Fruit fly (Drosophila melanogaster) whole organism, embryonic: ENCODE measurements around the gene CG44385.

Experiments
- Abd-B ChIP-seq: fragments of 200-800 bp; sonication (Bioruptor generic); optimal IDR thresholded peaks from 2 replicates; lab custom pipeline; 2018; ENCODE audit warnings: missing biosample characterization, mild to moderate bottlenecking, missing genetic modification characterization, moderate library complexity
- CG12236 ChIP-seq: fragments of 200-800 bp; sonication (Bioruptor generic); optimal IDR thresholded peaks from 2 replicates; lab custom pipeline; 2016; ENCODE audit warnings: missing biosample characterization, missing genetic modification characterization
- CG1233 ChIP-seq: fragments of 200-800 bp; sonication (Bioruptor generic); optimal IDR thresholded peaks from 4 replicates; lab custom pipeline; 2018; ENCODE audit warnings: missing biosample characterization, mild to moderate bottlenecking, missing genetic modification characterization
- CG12659 ChIP-seq: fragments of 200-800 bp; sonication (Bioruptor generic); optimal IDR thresholded peaks from 3 replicates; lab custom pipeline; 2017; ENCODE audit warnings: mild to moderate bottlenecking, missing biosample characterization, missing genetic modification reagents, missing genetic modification characterization
- CG14860 ChIP-seq: fragments of 200-800 bp; sonication (Bioruptor generic); IDR thresholded peaks from 3 replicates; pipeline ENCODE4 v1.3.6; 2022; ENCODE audit warnings: missing biosample characterization, missing genetic modification characterization; ENCODE audit not compliant: partially characterized antibody
- CG15479 ChIP-seq: fragments of 200-800 bp; sonication (Bioruptor generic); optimal IDR thresholded peaks from 3 replicates; lab custom pipeline; 2019; ENCODE audit warnings: missing biosample characterization, mild to moderate bottlenecking, missing genetic modification characterization, moderate library complexity
- CG15696 ChIP-seq: fragments of 200-800 bp; sonication (Bioruptor generic); optimal IDR thresholded peaks from 2 replicates; lab custom pipeline; 2019; ENCODE audit warnings: missing biosample characterization, mild to moderate bottlenecking, missing genetic modification characterization, moderate library complexity
- CG17612 ChIP-seq: fragments of 200-800 bp; sonication (Bioruptor generic); IDR thresholded peaks from 2 replicates; pipeline ENCODE4 v1.3.6; 2022; ENCODE audit warnings: missing biosample characterization, missing genetic modification characterization
- CG31365 ChIP-seq: fragments of 200-800 bp; sonication (Bioruptor generic); optimal IDR thresholded peaks from 2 replicates; lab custom pipeline; 2018; ENCODE audit warnings: missing biosample characterization, mild to moderate bottlenecking, missing genetic modification characterization
- CG34224 ChIP-seq: fragments of 200-800 bp; sonication (Bioruptor generic); IDR thresholded peaks from 3 replicates; pipeline ENCODE4 v1.3.6; 2022; ENCODE audit warnings: missing biosample characterization, missing genetic modification characterization; ENCODE audit not compliant: partially characterized antibody
- CG7357 ChIP-seq: fragments of 200-800 bp; sonication (Bioruptor generic); IDR thresholded peaks from 3 replicates; pipeline ENCODE4 v1.3.6; 2022; ENCODE audit warnings: missing biosample characterization, missing genetic modification characterization
- CG8089 ChIP-seq: fragments of 200-800 bp; sonication (Bioruptor generic); optimal IDR thresholded peaks from 3 replicates; lab custom pipeline; 2016; ENCODE audit warnings: missing biosample characterization, missing genetic modification characterization
- CG8359 ChIP-seq: fragments of 200-800 bp; sonication (Bioruptor generic); optimal IDR thresholded peaks from 2 replicates; lab custom pipeline; 2017; ENCODE audit warnings: missing biosample characterization, mild to moderate bottlenecking, missing genetic modification characterization, borderline replicate concordance
- CkIIα-i1 ChIP-seq: fragments of 200-800 bp; sonication (Bioruptor generic); IDR thresholded peaks from 2 replicates; pipeline ENCODE4 v1.3.6; 2022; ENCODE audit warnings: missing biosample characterization, missing genetic modification characterization
- Dbx ChIP-seq: fragments of 200-800 bp; sonication (Bioruptor generic); IDR thresholded peaks from 3 replicates; pipeline ENCODE4 v1.3.6; 2022; ENCODE audit warnings: missing biosample characterization, missing genetic modification characterization
- Dek ChIP-seq: fragments of 200-800 bp; sonication (Bioruptor generic); optimal IDR thresholded peaks from 3 replicates; lab custom pipeline; 2019; ENCODE audit warnings: missing biosample characterization, mild to moderate bottlenecking, missing genetic modification characterization, moderate library complexity
- Dfd ChIP-seq, 2 experiments: fragments of >200 bp; optimal IDR thresholded peaks; 2 replicates each; lab custom pipeline; 2017; ENCODE audit warnings: missing biosample characterization in 2 of 2, missing genetic modification characterization in 2 of 2
- Dref ChIP-seq: fragments of 200-800 bp; sonication (Bioruptor generic); IDR thresholded peaks from 2 replicates; pipeline ENCODE4 v1.3.6; 2022; ENCODE audit warnings: missing biosample characterization, missing genetic modification characterization
- Ets97D ChIP-seq: fragments of 200-800 bp; sonication (Bioruptor generic); optimal IDR thresholded peaks from 3 replicates; lab custom pipeline; 2016; ENCODE audit warnings: missing biosample characterization, missing genetic modification characterization
- Fer2 ChIP-seq: fragments of 200-800 bp; sonication (Bioruptor generic); optimal IDR thresholded peaks from 2 replicates; lab custom pipeline; 2018; ENCODE audit warnings: missing biosample characterization, mild to moderate bottlenecking, missing genetic modification characterization, moderate library complexity
- Gsc ChIP-seq: fragments of 200-800 bp; sonication (Bioruptor generic); IDR thresholded peaks from 2 replicates; pipeline ENCODE4 v1.3.6; 2022; ENCODE audit warnings: missing biosample characterization, missing genetic modification characterization
- HHEX ChIP-seq: fragments of 200-800 bp; sonication (Bioruptor generic); optimal IDR thresholded peaks from 3 replicates; lab custom pipeline; 2017; ENCODE audit warnings: missing biosample characterization, mild to moderate bottlenecking, missing genetic modification characterization, missing genetic modification reagents
- Hey ChIP-seq: fragments of 200-800 bp; sonication (Bioruptor generic); optimal IDR thresholded peaks from 3 replicates; lab custom pipeline; 2018; ENCODE audit warnings: missing biosample characterization, mild to moderate bottlenecking, missing genetic modification characterization
- HmgD ChIP-seq: fragments of 200-800 bp; sonication (Bioruptor generic); optimal IDR thresholded peaks from 3 replicates; lab custom pipeline; 2016; ENCODE audit warnings: missing biosample characterization, missing genetic modification characterization
- Hmr ChIP-seq: fragments of 200-800 bp; sonication (Bioruptor generic); optimal IDR thresholded peaks from 3 replicates; lab custom pipeline; 2017; ENCODE audit warnings: mild to moderate bottlenecking, missing biosample characterization, missing genetic modification reagents, missing genetic modification characterization
- Hmx ChIP-seq: fragments of 200-800 bp; sonication (Bioruptor generic); optimal IDR thresholded peaks from 2 replicates; lab custom pipeline; 2016; ENCODE audit warnings: missing biosample characterization, missing genetic modification characterization
- Lpt ChIP-seq: fragments of >200 bp; optimal IDR thresholded peaks from 2 replicates; lab custom pipeline; 2018; ENCODE audit warnings: missing biosample characterization, missing genetic modification characterization
- NK7.1 ChIP-seq: fragments of 200-800 bp; sonication (Bioruptor generic); optimal IDR thresholded peaks from 3 replicates; lab custom pipeline; 2016; ENCODE audit warnings: missing biosample characterization, missing genetic modification characterization
- Opbp ChIP-seq: fragments of 200-800 bp; sonication (Bioruptor generic); IDR thresholded peaks from 3 replicates; pipeline ENCODE4 v1.3.6; 2022; ENCODE audit warnings: missing biosample characterization, missing genetic modification characterization; ENCODE audit not compliant: partially characterized antibody
- Pdp1 ChIP-seq, 2 experiments: fragments of 200-800 bp; sonication (Bioruptor generic); optimal IDR thresholded peaks; 3 replicates each; lab custom pipeline; 2016; ENCODE audit warnings: missing biosample characterization in 2 of 2, missing genetic modification characterization in 2 of 2, mild to moderate bottlenecking in 1 of 2, moderate library complexity in 1 of 2
- Rfx ChIP-seq: fragments of 200-800 bp; sonication (Bioruptor generic); IDR thresholded peaks from 2 replicates; pipeline ENCODE4 v1.3.6; 2022; ENCODE audit warnings: missing biosample characterization, missing genetic modification characterization
- Six4 ChIP-seq: fragments of 200-800 bp; sonication (Bioruptor generic); optimal IDR thresholded peaks from 2 replicates; lab custom pipeline; 2016; ENCODE audit warnings: missing biosample characterization, missing genetic modification characterization
- Xbp1 ChIP-seq: fragments of 200-800 bp; sonication (Bioruptor generic); optimal IDR thresholded peaks from 3 replicates; lab custom pipeline; 2016; ENCODE audit warnings: missing biosample characterization, mild to moderate bottlenecking, missing genetic modification characterization
- bcd ChIP-seq: fragments of 200-800 bp; sonication (Bioruptor generic); optimal IDR thresholded peaks from 2 replicates; lab custom pipeline; 2017; ENCODE audit warnings: missing biosample characterization, mild to moderate bottlenecking, missing genetic modification characterization
- ems ChIP-seq: fragments of 200-800 bp; sonication (Bioruptor generic); optimal IDR thresholded peaks from 3 replicates; lab custom pipeline; 2016; ENCODE audit warnings: missing biosample characterization, missing genetic modification characterization
- fd3F ChIP-seq: fragments of 200-800 bp; sonication (Bioruptor generic); optimal IDR thresholded peaks from 2 replicates; lab custom pipeline; 2018; ENCODE audit warnings: missing biosample characterization, mild to moderate bottlenecking, missing genetic modification characterization, moderate library complexity
- fd64A ChIP-seq: fragments of 200-800 bp; sonication (Bioruptor generic); optimal IDR thresholded peaks from 3 replicates; lab custom pipeline; 2018; ENCODE audit warnings: missing biosample characterization, mild to moderate bottlenecking, missing genetic modification characterization
- ham ChIP-seq: fragments of 200-800 bp; sonication (Bioruptor generic); IDR thresholded peaks from 2 replicates; pipeline ENCODE4 v1.3.6; 2022; ENCODE audit warnings: missing biosample characterization, missing genetic modification characterization
- inv ChIP-seq: fragments of 200-800 bp; sonication (Bioruptor generic); IDR thresholded peaks from 2 replicates; pipeline ENCODE4 v1.3.6; 2022; ENCODE audit warnings: missing biosample characterization, missing genetic modification characterization; ENCODE audit not compliant: partially characterized antibody
- jigr1 ChIP-seq: fragments of 200-800 bp; sonication (Bioruptor generic); IDR thresholded peaks from 3 replicates; pipeline ENCODE4 v1.3.6; 2022; ENCODE audit warnings: missing biosample characterization, missing genetic modification characterization
- kni ChIP-seq: fragments of 200-800 bp; sonication (Bioruptor generic); optimal IDR thresholded peaks from 3 replicates; lab custom pipeline; 2017; ENCODE audit warnings: mild to moderate bottlenecking, missing biosample characterization, missing genetic modification reagents, missing genetic modification characterization
- knrl ChIP-seq: fragments of 200-800 bp; sonication (Bioruptor generic); IDR thresholded peaks from 3 replicates; pipeline ENCODE4 v1.3.6; 2022; ENCODE audit warnings: missing biosample characterization, missing genetic modification characterization; ENCODE audit not compliant: partially characterized antibody
- lmd ChIP-seq: fragments of 200-800 bp; sonication (Bioruptor generic); IDR thresholded peaks from 2 replicates; pipeline ENCODE4 v1.3.6; 2022; ENCODE audit warnings: missing biosample characterization, missing genetic modification characterization
- luna ChIP-seq: fragments of 200-800 bp; sonication (Bioruptor generic); optimal IDR thresholded peaks from 2 replicates; lab custom pipeline; 2016; ENCODE audit warnings: missing biosample characterization, missing genetic modification characterization
- prd ChIP-seq, 3 experiments: fragments of >200 bp in 2 of 3; fragments of 200-800 bp in 1 of 3; sonication (Bioruptor generic) in 1 of 3; optimal IDR thresholded peaks in 2 of 3; IDR thresholded peaks in 1 of 3; 2 replicates in 2 of 3; 3 replicates in 1 of 3; pipeline versions ENCODE4 v1.3.6 to Lab custom; 2017 to 2022; ENCODE audit warnings: missing biosample characterization in 1 of 3, missing genetic modification characterization in 1 of 3
- rib ChIP-seq: fragments of 200-800 bp; sonication (Bioruptor generic); IDR thresholded peaks from 2 replicates; pipeline ENCODE4 v1.3.6; 2022; ENCODE audit warnings: missing biosample characterization, missing genetic modification characterization
- salm ChIP-seq: fragments of 200-800 bp; sonication (Bioruptor generic); optimal IDR thresholded peaks from 2 replicates; lab custom pipeline; 2018; ENCODE audit warnings: missing biosample characterization, mild to moderate bottlenecking, missing genetic modification characterization
- sim ChIP-seq: fragments of 200-800 bp; sonication (Bioruptor generic); IDR thresholded peaks from 2 replicates; pipeline ENCODE4 v1.3.6; 2022; ENCODE audit warnings: missing biosample characterization, missing genetic modification characterization
- tio ChIP-seq: fragments of 200-800 bp; sonication (Bioruptor generic); optimal IDR thresholded peaks from 2 replicates; lab custom pipeline; 2017; ENCODE audit warnings: missing biosample characterization, missing genetic modification characterization, inconsistent platforms

CG44385 gene

dm6 chrX:11137566-11138186, 5.5 kb upstream of the CG44385 start, which contains the start of gene CDK2AP1 (continued):
- TF ChIP-seq CkIIα-i1 (GFP tag; lab: Robert Waterston, UW) = no peak
- TF ChIP-seq Lpt (GFP tag; lab: Kevin White, UChicago) = no peak
- no peak for TF ChIP-seq sim (GFP tag; lab: Robert Waterston, UW)
- TF ChIP-seq kni = no peak
- TF ChIP-seq Xbp1 (GFP tag; lab: Kevin White, UChicago) = peak; percentile 32
- no peak for TF ChIP-seq rib (GFP tag; lab: Robert Waterston, UW)
- TF ChIP-seq tio (GFP tag; lab: Kevin White, UChicago) = no peak
- TF ChIP-seq Ets97D (GFP tag; lab: Kevin White, UChicago) = peak; percentile 38
- TF ChIP-seq HHEX = no peak
- TF ChIP-seq ham (GFP tag; lab: Robert Waterston, UW) = no peak
- TF ChIP-seq CG12236 (GFP tag; lab: Kevin White, UChicago) = no peak
- TF ChIP-seq Dbx = no peak
- TF ChIP-seq lmd = no peak
- no peak for TF ChIP-seq CG1233 (GFP tag; lab: Kevin White, UChicago)
- TF ChIP-seq Dek (tag; lab: Kevin White, UChicago) = peak; percentile 39
- no peak for TF ChIP-seq CG15696 (tag; lab: Kevin White, UChicago)
- no peak for TF ChIP-seq Hey (tag; lab: Kevin White, UChicago)
- no peak for TF ChIP-seq jigr1 (GFP tag; lab: Robert Waterston, UW)
- TF ChIP-seq CG12659 (GFP tag; lab: Kevin White, UChicago) = peak; percentile 50
- peak; percentile 71 for TF ChIP-seq knrl (GFP tag; lab: Robert Waterston, UW)
- no peak for TF ChIP-seq CG31365 (tag; lab: Kevin White, UChicago)
- peak; percentile 89 for TF ChIP-seq Dref
- peak; percentile 67 for TF ChIP-seq CG34224 (GFP tag; lab: Robert Waterston, UW)
- peak; percentile 98 for TF ChIP-seq CG7357 (GFP tag; lab: Robert Waterston, UW)
- TF ChIP-seq Six4 (GFP tag; lab: Kevin White, UChicago) = no peak
- TF ChIP-seq fd64A (GFP tag; lab: Kevin White, UChicago) = no peak
- TF ChIP-seq inv = peak; percentile 58
- TF ChIP-seq fd3F (GFP tag; lab: Kevin White, UChicago) = no peak
- TF ChIP-seq luna = no peak
- TF ChIP-seq Fer2 (tag; lab: Kevin White, UChicago) = no peak
- no peak for TF ChIP-seq CG8359
- TF ChIP-seq CG17612 (GFP tag; lab: Robert Waterston, UW) = no peak
- TF ChIP-seq Gsc (GFP tag; lab: Robert Waterston, UW) = no peak
- TF ChIP-seq NK7.1 (GFP tag; lab: Kevin White, UChicago) = no peak
- no peak for TF ChIP-seq Hmx (GFP tag; lab: Kevin White, UChicago)
- TF ChIP-seq HmgD (GFP tag; lab: Kevin White, UChicago) = peak; percentile 30
- TF ChIP-seq Hmr = peak; percentile 10
- peak; percentile 20 to 46 for TF ChIP-seq Pdp1 (GFP tag; optimal IDR thresholded peaks at IDR 0.05; lab: Kevin White, UChicago)
- TF ChIP-seq bcd (GFP tag; lab: Kevin White, UChicago) = peak; percentile 38
- no peak for TF ChIP-seq salm (tag; lab: Kevin White, UChicago)
- no peak for TF ChIP-seq CG15479 (GFP tag; lab: Kevin White, UChicago)
- peak; percentile 35 for TF ChIP-seq Abd-B (GFP tag; lab: Kevin White, UChicago)
- no peak for TF ChIP-seq ems (GFP tag; lab: Kevin White, UChicago)
- peak in 1 of 2 experiments; percentile 55 for TF ChIP-seq Dfd (GFP tag; optimal IDR thresholded peaks at IDR 0.05; lab: Kevin White, UChicago)
- TF ChIP-seq Opbp (GFP tag; lab: Robert Waterston, UW) = peak; percentile 74
- peak; percentile 72 for TF ChIP-seq Rfx (GFP tag; lab: Robert Waterston, UW)
- TF ChIP-seq prd (optimal IDR thresholded peaks at IDR 0.05; lab: Kevin White, UChicago) = no peak
- TF ChIP-seq prd (GFP tag; IDR thresholded peaks at IDR 0.05; lab: Robert Waterston, UW) = peak; percentile 9; the same call in 1 of the 3 replicates
- TF ChIP-seq CG14860 = peak; percentile 72
- no peak for TF ChIP-seq CG8089 (GFP tag; lab: Kevin White, UChicago)
